Worm (Caenorhabditis elegans): ENCODE results near the gene tag-329.

DNA sequence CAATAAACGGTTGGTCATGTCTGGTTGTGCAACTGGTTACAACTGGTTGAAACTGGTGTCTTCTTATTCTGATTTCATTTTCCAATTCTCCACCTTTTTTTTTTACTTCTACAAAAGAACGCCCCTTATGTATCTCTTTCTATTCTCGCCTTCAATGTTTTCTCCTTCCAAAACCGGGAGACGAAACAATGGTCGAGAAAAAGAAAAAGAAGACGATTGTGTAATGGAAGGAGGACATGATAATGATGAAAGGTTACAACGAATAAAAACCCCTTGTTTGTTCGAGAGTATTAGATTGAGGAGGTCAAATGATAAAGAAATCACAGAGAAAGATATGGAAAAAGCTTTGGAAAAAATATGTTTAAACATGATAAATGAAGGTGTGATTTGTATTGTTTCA, 15.9 kb upstream of the tag-329 start, which contains the start of gene C50F4.8:
- TF ChIP-seq dmd-4 (tag; optimal IDR thresholded peaks at IDR 0.05; ENCODE audit: borderline replicate concordance) (no peak), hlh-30 (tag; optimal IDR thresholded peaks at IDR 0.05; ENCODE audit: insufficient read depth) (no peak), ama-1 (optimal IDR thresholded peaks at IDR 0.05) (no peak), ref-2 (tag; optimal IDR thresholded peaks at IDR 0.05) (no peak), pha-2 (tag; optimal IDR thresholded peaks at IDR 0.05) (no peak), syd-9 (tag; optimal IDR thresholded peaks at IDR 0.05) (no peak), hlh-15 (tag; optimal IDR thresholded peaks at IDR 0.05) (no peak), nhr-232 (tag; optimal IDR thresholded peaks at IDR 0.05) (no peak)
